Fruit fly (Drosophila melanogaster) whole organism: ENCODE data around the gene Ca-Ma2d.

Source experiments
- EcR ChIP-seq, 2 experiments: fragments of >200 bp; optimal IDR thresholded peaks; 2 replicates each; lab custom pipeline; 2017; ENCODE audit warnings: missing biosample characterization in 2 of 2, missing genetic modification characterization in 2 of 2, missing genetic modification reagents in 2 of 2
- usp ChIP-seq: fragments of >200 bp; optimal IDR thresholded peaks from 2 replicates; lab custom pipeline; 2017; ENCODE audit warnings: missing biosample characterization, missing genetic modification characterization, mixed read lengths

DNA sequence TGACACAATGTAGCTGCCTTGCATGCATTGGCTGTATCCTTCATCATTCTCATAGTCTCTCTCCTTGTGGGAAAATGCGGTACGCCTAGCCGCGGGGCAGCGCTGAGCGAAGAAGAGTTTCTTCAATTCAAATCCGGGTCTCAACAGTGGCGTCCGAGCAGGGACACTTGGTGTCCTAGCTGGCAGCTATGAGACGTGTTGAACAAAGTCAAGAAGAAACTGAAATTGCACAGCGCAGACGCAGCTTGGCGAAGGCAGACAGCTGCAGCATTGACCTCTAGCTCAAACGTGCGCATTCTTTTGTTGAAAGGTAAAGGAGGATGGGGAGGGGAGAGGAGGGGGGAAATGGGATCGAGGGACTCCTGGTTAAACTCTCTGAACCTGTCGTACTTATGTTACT lies 32.4 kb downstream of the Ca-Ma2d start:
- TF ChIP-seq EcR (GFP tag; optimal IDR thresholded peaks at IDR 0.05; lab: Kevin White, UChicago), result no peak
- no peak for TF ChIP-seq usp
